Worm (Caenorhabditis elegans): ENCODE data around the gene T23F11.2.

ce11 chrIII:4647341-4647740 is 8.0 kb downstream of the T23F11.2 start:
- TF ChIP-seq che-1 (tag; optimal IDR thresholded peaks at IDR 0.05) (no peak), ama-1 (optimal IDR thresholded peaks at IDR 0.05) (no peak)

Measured in whole organism, late embryonic.